Worm (Caenorhabditis elegans): ENCODE measurements around the gene cex-1.

DNA sequence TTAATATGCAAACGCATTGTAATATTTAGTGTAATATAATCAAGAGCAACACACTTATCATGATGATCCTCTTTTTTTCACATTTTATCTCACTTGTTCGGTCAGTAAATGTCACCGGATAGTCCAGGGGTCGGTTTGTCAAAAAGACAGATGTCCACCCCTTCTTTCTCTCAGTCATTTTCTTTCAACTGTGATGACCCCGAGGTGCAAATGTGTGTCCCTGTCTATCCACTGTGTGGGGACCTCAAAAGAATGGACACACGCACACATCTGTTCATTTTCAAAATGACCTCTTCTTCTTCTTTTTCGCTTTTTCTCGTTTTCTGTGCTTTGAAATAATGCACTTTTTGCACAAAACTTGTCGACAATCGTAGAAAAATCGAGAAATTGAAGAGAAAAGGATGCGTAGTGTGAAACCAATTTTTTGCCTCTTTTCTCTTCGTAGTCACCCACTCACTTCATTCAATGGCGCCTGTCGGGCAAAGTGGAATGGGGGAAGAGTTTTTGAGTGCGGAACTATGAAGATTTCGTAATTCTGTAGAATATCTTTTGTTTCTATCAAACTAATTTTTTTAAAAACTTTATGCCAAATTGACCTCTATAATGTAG is 16.3 kb downstream of the cex-1 start:
- TF ChIP-seq unc-62 (GFP tag; optimal IDR thresholded peaks at IDR 0.05) (no peak), mls-2 (tag; optimal IDR thresholded peaks at IDR 0.05) (no peak), nhr-28 (tag; optimal IDR thresholded peaks at IDR 0.05) (no peak), ceh-83 (GFP tag; optimal IDR thresholded peaks at IDR 0.05) (no peak), pha-4 (tag; optimal IDR thresholded peaks at IDR 0.05) (no peak), lsy-2 (tag; optimal IDR thresholded peaks at IDR 0.05) (no peak), snpc-4 (tag; optimal IDR thresholded peaks at IDR 0.05) (no peak)
